Fruit fly (Drosophila melanogaster): ENCODE data around the gene SdhBL.

Gene SdhBL

dm6 chrX:18848338-18849021 lies 45.8 kb upstream of the SdhBL start, which contains the start of gene shop (continued):
- TF ChIP-seq Gsc (GFP tag; IDR thresholded peaks at IDR 0.05) (peak; percentile 36; the same call in 1 of the 2 replicates), CG10654 (GFP tag; optimal IDR thresholded peaks at IDR 0.05) (peak; percentile 70), Max (GFP tag; optimal IDR thresholded peaks at IDR 0.05) (peak; percentile 72), lbe (GFP tag; optimal IDR thresholded peaks at IDR 0.05) (peak; percentile 64), Rfx (GFP tag; IDR thresholded peaks at IDR 0.05) (peak; percentile 82), Blimp-1 (GFP tag; optimal IDR thresholded peaks at IDR 0.05) (peak; percentile 76), Rx (GFP tag; IDR thresholded peaks at IDR 0.05) (no peak), zfh1 (GFP tag; IDR thresholded peaks at IDR 0.05) (peak; percentile 76; the same call in 2 of the 3 replicates), stc (GFP tag; IDR thresholded peaks at IDR 0.05) (peak; percentile 52), CG10462 (GFP tag; optimal IDR thresholded peaks at IDR 0.05) (peak; percentile 64), tx (GFP tag; optimal IDR thresholded peaks at IDR 0.05) (peak; percentile 66), tap (tag; optimal IDR thresholded peaks at IDR 0.05) (peak; percentile 72), CG14050 (GFP tag; IDR thresholded peaks at IDR 0.05) (peak; percentile 60; the same call in 2 of the 3 replicates), CG30431 (GFP tag; optimal IDR thresholded peaks at IDR 0.05) (peak; percentile 59), mirr (GFP tag; optimal IDR thresholded peaks at IDR 0.05) (peak; percentile 59), run (tag; optimal IDR thresholded peaks at IDR 0.05) (peak; percentile 66), Sry-δ (GFP tag; optimal IDR thresholded peaks at IDR 0.05) (peak; percentile 37), Dfd (GFP tag; optimal IDR thresholded peaks at IDR 0.05) (no peak), az2 (GFP tag; optimal IDR thresholded peaks at IDR 0.05) (peak; percentile 84), CG7928 (GFP tag; optimal IDR thresholded peaks at IDR 0.05) (peak; percentile 55), CG31441 (GFP tag; IDR thresholded peaks at IDR 0.05) (peak; percentile 94), gt (GFP tag; IDR thresholded peaks at IDR 0.05) (no peak; the same call in 1 of the 2 replicates), pum (GFP tag; optimal IDR thresholded peaks at IDR 0.05) (peak; percentile 64), fd96Cb (tag; optimal IDR thresholded peaks at IDR 0.05) (peak; percentile 86), pfk (GFP tag; optimal IDR thresholded peaks at IDR 0.05) (no peak), seq (GFP tag; IDR thresholded peaks at IDR 0.05) (peak; percentile 66), CG3838 (GFP tag; optimal IDR thresholded peaks at IDR 0.05) (peak; percentile 63), B-H1 (GFP tag; IDR thresholded peaks at IDR 0.05) (0 out of 3 replicates have a peak, but pooled peaks have one; percentile 16), CG7786 (GFP tag; optimal IDR thresholded peaks at IDR 0.05) (peak; percentile 74), bcd (GFP tag; optimal IDR thresholded peaks at IDR 0.05) (peak; percentile 86), jigr1 (GFP tag; IDR thresholded peaks at IDR 0.05) (no peak), Tbp (GFP tag; optimal IDR thresholded peaks at IDR 0.05) (no peak), bbx (GFP tag; IDR thresholded peaks at IDR 0.05; ENCODE audit: partially characterized antibody) (peak; percentile 36; the same call in 1 of the 2 replicates), CG18764 (GFP tag; optimal IDR thresholded peaks at IDR 0.05) (peak; percentile 72), GATAe (GFP tag; conservative IDR thresholded peaks at IDR 0.05) (no peak), YL-1 (GFP tag; optimal IDR thresholded peaks at IDR 0.05) (peak; percentile 24), CG2678 (tag; optimal IDR thresholded peaks at IDR 0.05) (peak; percentile 94), Dek (tag; optimal IDR thresholded peaks at IDR 0.05) (peak; percentile 86), Elba2 (GFP tag; optimal IDR thresholded peaks at IDR 0.05) (no peak), ATbp (GFP tag; optimal IDR thresholded peaks at IDR 0.05) (peak; percentile 81), zfh2 (GFP tag; optimal IDR thresholded peaks at IDR 0.05) (peak; percentile 81), Atf-2 (GFP tag; optimal IDR thresholded peaks at IDR 0.05) (peak; percentile 61), CG11085 (GFP tag; IDR thresholded peaks at IDR 0.05) (no peak), repo (GFP tag; optimal IDR thresholded peaks at IDR 0.05) (peak; percentile 2), HmgD (GFP tag; optimal IDR thresholded peaks at IDR 0.05) (no peak), bab2 (GFP tag; optimal IDR thresholded peaks at IDR 0.05) (peak; percentile 61), en (GFP tag; optimal IDR thresholded peaks at IDR 0.05) (no peak), BEAF-32 (GFP tag; optimal IDR thresholded peaks at IDR 0.05) (peak; percentile 74), CG18262 (tag; optimal IDR thresholded peaks at IDR 0.05) (peak; percentile 92), ato (GFP tag; IDR thresholded peaks at IDR 0.05; ENCODE audit: partially characterized antibody) (no peak)

Data from whole organism, embryonic.